Worm (Caenorhabditis elegans): ENCODE results near the gene T14E8.2.

T14E8.2 gene

DNA sequence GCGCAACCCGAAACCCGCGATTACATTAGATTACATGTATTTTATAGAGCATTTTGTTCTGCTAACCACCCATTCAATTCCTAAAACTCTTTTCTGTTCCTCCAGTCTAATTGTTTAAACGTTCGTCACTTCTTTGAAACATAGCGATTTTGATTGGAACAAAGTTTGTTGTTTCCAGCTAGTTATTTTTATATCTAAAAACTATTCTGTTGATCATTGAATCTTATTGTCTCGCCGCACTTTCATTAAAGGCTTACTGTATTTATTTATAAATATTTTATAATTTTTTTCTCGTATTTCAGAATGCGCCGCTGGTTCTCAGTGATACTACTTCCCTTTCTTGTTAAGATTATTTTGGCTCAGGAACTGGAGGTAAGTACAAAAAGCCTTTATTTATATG lies at the start of gene T14E8.2:
TSS of gene T14E8.2 (plus strand) at position 301 of the 400 bp plus-strand sequence.
- TF ChIP-seq hnd-1 (tag; optimal IDR thresholded peaks at IDR 0.05) (no peak), F13C5.2 (tag; optimal IDR thresholded peaks at IDR 0.05) (no peak), ets-7 (tag; optimal IDR thresholded peaks at IDR 0.05) (no peak), flt-1 (GFP tag; IDR thresholded peaks at IDR 0.05) (no peak), tbx-37 (GFP tag; conservative IDR thresholded peaks at IDR 0.05) (no peak), ceh-13 (GFP tag; optimal IDR thresholded peaks at IDR 0.05) (no peak), ama-1 (optimal IDR thresholded peaks at IDR 0.05) (no peak), aly-1 (tag; optimal IDR thresholded peaks at IDR 0.05) (no peak), B0310.2 (tag; optimal IDR thresholded peaks at IDR 0.05) (no peak), pes-1 (GFP tag; IDR thresholded peaks at IDR 0.05) (no peak), tra-4 (tag; optimal IDR thresholded peaks at IDR 0.05) (no peak)

DNA sequence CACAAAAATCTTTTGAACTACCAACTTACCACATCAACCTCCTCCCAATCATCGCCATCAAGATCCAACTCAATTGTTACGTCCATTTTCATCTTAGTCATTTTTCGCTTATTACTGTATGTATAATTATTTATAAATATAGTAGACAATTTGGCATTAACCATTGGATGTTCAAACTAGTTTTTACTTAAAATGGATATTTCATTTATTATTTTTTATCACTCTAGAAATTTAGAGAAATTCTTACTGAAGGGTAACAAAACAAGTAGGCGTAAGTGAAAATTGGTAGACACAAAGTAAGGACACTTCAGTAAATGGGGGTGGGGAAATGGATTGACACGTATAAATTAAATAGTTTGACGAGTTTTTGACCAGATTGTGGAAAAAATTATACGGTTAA lies 43.1 kb upstream of the T14E8.2 start, which contains the start of gene actl-1:
TSS of gene actl-1 (minus strand) at position 101 of the 400 bp plus-strand sequence.
- no peak for TF ChIP-seq tbx-37 (GFP tag; conservative IDR thresholded peaks at IDR 0.05)
- TF ChIP-seq pes-1 (GFP tag; IDR thresholded peaks at IDR 0.05): no peak
- TF ChIP-seq ceh-36 (tag; optimal IDR thresholded peaks at IDR 0.05): no peak

DNA sequence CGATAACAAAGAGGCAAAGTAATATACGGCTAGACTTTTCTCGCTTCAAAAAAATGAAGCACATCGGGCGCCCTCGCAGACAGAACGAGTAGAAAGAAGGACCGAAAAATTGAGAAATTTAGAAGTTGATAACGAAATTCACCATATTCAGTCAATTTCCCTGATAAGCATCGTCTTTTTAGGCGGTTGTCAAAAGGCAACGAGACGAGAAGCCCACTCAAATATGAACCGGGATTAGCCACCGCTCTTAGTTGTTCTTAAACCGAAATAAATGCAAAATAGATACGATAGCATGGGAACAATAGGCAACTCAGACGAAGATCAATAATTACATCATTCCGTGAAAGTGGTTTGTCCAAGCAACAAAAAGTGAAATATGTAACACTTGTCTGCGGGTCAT lies 39.6 kb upstream of the T14E8.2 start:
- TF ChIP-seq ceh-36 (tag; optimal IDR thresholded peaks at IDR 0.05) (no peak), ceh-13 (GFP tag; optimal IDR thresholded peaks at IDR 0.05) (no peak), aly-1 (tag; optimal IDR thresholded peaks at IDR 0.05) (no peak), tra-4 (tag; optimal IDR thresholded peaks at IDR 0.05) (no peak), scrt-1 (GFP tag; IDR thresholded peaks at IDR 0.05) (no peak), hnd-1 (tag; optimal IDR thresholded peaks at IDR 0.05) (no peak), F13C5.2 (tag; optimal IDR thresholded peaks at IDR 0.05) (no peak), ama-1 (optimal IDR thresholded peaks at IDR 0.05) (no peak), tbx-11 (GFP tag; IDR thresholded peaks at IDR 0.05) (no peak), hmbx-1 (tag; optimal IDR thresholded peaks at IDR 0.05) (no peak), flt-1 (GFP tag; IDR thresholded peaks at IDR 0.05) (no peak), hmg-4 (GFP tag; optimal IDR thresholded peaks at IDR 0.05) (no peak), ets-7 (tag; optimal IDR thresholded peaks at IDR 0.05) (no peak), B0310.2 (tag; optimal IDR thresholded peaks at IDR 0.05) (no peak), pes-1 (GFP tag; IDR thresholded peaks at IDR 0.05) (no peak), sea-1 (GFP tag; conservative IDR thresholded peaks at IDR 0.05) (no peak), tbx-37 (GFP tag; conservative IDR thresholded peaks at IDR 0.05) (no peak)

DNA sequence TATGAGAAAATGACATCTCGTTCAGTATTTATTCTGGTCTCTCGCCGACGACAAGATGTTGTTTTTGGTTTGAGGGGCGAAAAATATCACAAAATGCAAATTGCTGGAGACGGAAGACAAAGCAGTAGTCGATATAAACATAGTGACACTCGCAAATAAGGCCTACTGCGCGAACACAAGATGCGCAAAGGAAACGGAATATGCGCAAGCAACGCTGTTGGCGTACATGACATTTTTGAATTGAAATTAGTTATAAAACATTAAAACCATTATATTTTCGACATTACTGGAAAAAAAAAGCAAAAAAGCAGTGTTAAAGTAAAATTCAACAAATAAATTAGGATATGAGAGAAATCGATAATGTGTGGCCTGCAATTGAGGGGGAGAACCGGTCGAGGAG lies 37.8 kb upstream of the T14E8.2 start, which contains the start of gene cdf-1:
TSS of gene cdf-1 (minus strand) at position 136 of the 400 bp plus-strand sequence.
- TF ChIP-seq F13C5.2 (tag; optimal IDR thresholded peaks at IDR 0.05) (peak; percentile 5), hnd-1 (tag; optimal IDR thresholded peaks at IDR 0.05) (no peak), flt-1 (GFP tag; IDR thresholded peaks at IDR 0.05) (no peak)

DNA sequence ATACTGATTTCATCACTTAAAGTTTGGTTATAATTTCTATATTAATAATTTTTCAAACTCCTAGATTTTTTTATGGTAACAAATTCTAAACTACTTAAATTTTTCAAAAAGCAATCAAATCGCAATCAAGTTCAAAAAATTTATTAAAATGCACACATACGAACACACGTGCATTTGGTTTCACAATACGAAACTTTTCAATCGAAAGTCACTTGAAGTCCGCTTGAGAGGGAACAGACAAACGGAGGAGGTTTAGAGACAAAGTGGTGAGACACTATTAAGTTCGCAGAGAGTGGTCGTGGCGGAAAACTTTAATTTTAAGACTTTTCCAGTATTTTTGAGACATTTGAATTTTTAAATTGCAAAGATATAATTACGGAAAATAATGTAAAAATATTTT lies 37.1 kb upstream of the T14E8.2 start, which contains the start of gene glr-8:
TSS of gene glr-8 (plus strand) at position 319 of the 400 bp plus-strand sequence.
- TF ChIP-seq sea-1 (GFP tag; conservative IDR thresholded peaks at IDR 0.05) (no peak), hmbx-1 (tag; optimal IDR thresholded peaks at IDR 0.05) (no peak), hmg-4 (GFP tag; optimal IDR thresholded peaks at IDR 0.05) (no peak), pes-1 (GFP tag; IDR thresholded peaks at IDR 0.05) (no peak), aly-1 (tag; optimal IDR thresholded peaks at IDR 0.05) (no peak), flt-1 (GFP tag; IDR thresholded peaks at IDR 0.05) (no peak), tbx-11 (GFP tag; IDR thresholded peaks at IDR 0.05) (no peak), ets-7 (tag; optimal IDR thresholded peaks at IDR 0.05) (no peak), tra-4 (tag; optimal IDR thresholded peaks at IDR 0.05) (no peak), B0310.2 (tag; optimal IDR thresholded peaks at IDR 0.05) (no peak), ama-1 (optimal IDR thresholded peaks at IDR 0.05) (no peak), tbx-37 (GFP tag; conservative IDR thresholded peaks at IDR 0.05) (no peak), F13C5.2 (tag; optimal IDR thresholded peaks at IDR 0.05) (no peak), hnd-1 (tag; optimal IDR thresholded peaks at IDR 0.05) (no peak), scrt-1 (GFP tag; IDR thresholded peaks at IDR 0.05) (no peak), ceh-13 (GFP tag; optimal IDR thresholded peaks at IDR 0.05) (no peak), ceh-36 (tag; optimal IDR thresholded peaks at IDR 0.05) (no peak)

DNA sequence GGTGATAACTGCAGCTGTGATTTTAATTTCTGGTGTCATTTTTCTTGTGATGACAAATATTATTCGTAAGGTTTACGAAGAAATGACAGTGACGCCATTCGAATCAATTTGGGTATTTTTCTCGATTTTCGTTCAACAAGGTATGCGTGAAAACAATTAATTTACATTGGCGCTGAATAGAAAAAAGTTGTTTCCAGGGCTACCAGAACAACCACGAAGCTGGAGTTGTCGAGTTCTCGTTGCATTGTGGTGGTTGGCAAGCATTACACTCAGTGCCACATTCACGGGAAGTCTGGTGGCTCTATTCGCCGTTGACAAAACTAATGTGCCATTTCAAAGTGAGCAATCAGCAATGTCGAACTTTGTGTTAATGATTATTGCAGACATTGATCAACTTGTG lies 35.1 kb upstream of the T14E8.2 start:
- TF ChIP-seq B0310.2 (tag; optimal IDR thresholded peaks at IDR 0.05) (no peak), hnd-1 (tag; optimal IDR thresholded peaks at IDR 0.05) (no peak), tra-4 (tag; optimal IDR thresholded peaks at IDR 0.05) (no peak), ceh-36 (tag; optimal IDR thresholded peaks at IDR 0.05) (no peak), hmg-4 (GFP tag; optimal IDR thresholded peaks at IDR 0.05) (no peak), ceh-13 (GFP tag; optimal IDR thresholded peaks at IDR 0.05) (no peak)

DNA sequence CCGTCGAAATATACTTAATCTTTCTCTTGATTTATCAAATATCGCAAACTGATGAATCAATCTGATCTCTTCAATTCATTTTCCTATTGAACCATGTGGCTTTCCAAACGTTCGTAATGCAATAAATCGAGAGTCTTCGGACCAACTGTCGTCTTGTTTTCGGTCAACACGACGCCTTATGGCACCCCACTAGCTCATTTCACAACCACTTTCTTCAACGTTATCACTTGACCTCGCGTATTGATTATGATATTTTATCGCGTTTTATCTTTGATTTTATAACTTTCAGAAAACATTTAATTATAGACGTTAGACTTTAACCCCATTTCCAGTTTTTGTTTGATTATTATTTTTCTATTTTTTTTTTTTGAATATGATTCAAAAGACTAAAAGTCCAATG lies 33.0 kb upstream of the T14E8.2 start:
- TF ChIP-seq scrt-1 (GFP tag; IDR thresholded peaks at IDR 0.05) (no peak), ceh-36 (tag; optimal IDR thresholded peaks at IDR 0.05) (no peak), aly-1 (tag; optimal IDR thresholded peaks at IDR 0.05) (no peak), hmg-4 (GFP tag; optimal IDR thresholded peaks at IDR 0.05) (no peak), hmbx-1 (tag; optimal IDR thresholded peaks at IDR 0.05) (no peak), F13C5.2 (tag; optimal IDR thresholded peaks at IDR 0.05) (no peak)

ce11 chrX:6510627-6511026 lies 32.2 kb upstream of the T14E8.2 start, which contains the start of gene ttr-36:
Gene ttr-36, plus strand, starts transcription at chrX:6510927.
- TF ChIP-seq tbx-37 (GFP tag; conservative IDR thresholded peaks at IDR 0.05) (no peak), pes-1 (GFP tag; IDR thresholded peaks at IDR 0.05) (no peak), tbx-11 (GFP tag; IDR thresholded peaks at IDR 0.05) (no peak), tra-4 (tag; optimal IDR thresholded peaks at IDR 0.05) (no peak), flt-1 (GFP tag; IDR thresholded peaks at IDR 0.05) (no peak), ceh-13 (GFP tag; optimal IDR thresholded peaks at IDR 0.05) (no peak), hmg-4 (GFP tag; optimal IDR thresholded peaks at IDR 0.05) (no peak), ets-7 (tag; optimal IDR thresholded peaks at IDR 0.05) (no peak), hnd-1 (tag; optimal IDR thresholded peaks at IDR 0.05) (no peak), hmbx-1 (tag; optimal IDR thresholded peaks at IDR 0.05) (no peak), scrt-1 (GFP tag; IDR thresholded peaks at IDR 0.05) (no peak), ceh-36 (tag; optimal IDR thresholded peaks at IDR 0.05) (no peak), sea-1 (GFP tag; conservative IDR thresholded peaks at IDR 0.05) (no peak), F13C5.2 (tag; optimal IDR thresholded peaks at IDR 0.05) (no peak), B0310.2 (tag; optimal IDR thresholded peaks at IDR 0.05) (no peak), aly-1 (tag; optimal IDR thresholded peaks at IDR 0.05) (no peak), ama-1 (optimal IDR thresholded peaks at IDR 0.05) (no peak)
